Fruit fly (Drosophila melanogaster) S2 (cell line): ENCODE results near the gene CG18048.

ENCODE experiments used
- CG8478 ChIP-seq: fragments of >200 bp; optimal IDR thresholded peaks from 2 replicates; lab custom pipeline; 2018
- CTCF ChIP-seq, 2 experiments: fragments of >200 bp; optimal IDR thresholded peaks; 2 replicates each; lab custom pipeline; 2018

CG18048 gene

DNA sequence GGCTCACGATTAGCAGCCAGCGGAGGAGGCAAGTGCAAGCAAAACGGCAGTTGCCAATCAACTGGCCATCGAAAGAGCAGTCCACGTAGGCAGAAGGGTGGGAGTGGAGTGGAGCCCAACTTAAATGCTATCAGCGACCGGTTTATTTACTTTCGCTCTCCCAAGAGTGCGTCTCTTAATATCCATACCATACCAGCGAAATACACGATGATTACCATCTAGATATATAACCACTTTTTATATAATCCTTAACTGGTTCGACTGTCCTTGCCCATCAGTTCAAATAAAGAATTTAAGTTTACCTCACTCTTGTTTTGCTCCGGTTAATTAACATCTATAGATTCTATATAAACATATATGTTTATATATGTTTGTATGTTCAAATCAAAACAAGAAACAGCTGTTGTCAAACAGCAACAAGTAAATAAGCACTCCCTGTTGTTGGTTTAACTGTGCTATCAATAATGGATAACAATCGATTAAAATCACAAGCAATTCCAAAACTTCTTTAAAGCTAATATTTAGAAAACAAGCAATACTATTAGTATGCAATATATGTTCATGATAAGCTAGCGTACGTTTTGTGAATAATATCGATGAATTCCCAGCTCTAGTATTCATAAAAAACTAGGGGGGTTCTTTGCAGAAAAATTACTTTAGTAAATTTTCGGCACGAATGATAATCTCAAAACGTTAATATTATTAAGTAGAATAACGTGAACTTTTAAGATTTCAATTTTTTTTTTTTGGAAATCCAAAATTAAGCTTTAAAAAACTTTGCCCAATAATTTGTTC, 27.8 kb downstream of the CG18048 start:
- TF ChIP-seq CTCF (optimal IDR thresholded peaks at IDR 0.05; lab: Kevin White, UChicago) = no peak
- TF ChIP-seq CG8478 (lab: Kevin White, UChicago) = no peak

DNA sequence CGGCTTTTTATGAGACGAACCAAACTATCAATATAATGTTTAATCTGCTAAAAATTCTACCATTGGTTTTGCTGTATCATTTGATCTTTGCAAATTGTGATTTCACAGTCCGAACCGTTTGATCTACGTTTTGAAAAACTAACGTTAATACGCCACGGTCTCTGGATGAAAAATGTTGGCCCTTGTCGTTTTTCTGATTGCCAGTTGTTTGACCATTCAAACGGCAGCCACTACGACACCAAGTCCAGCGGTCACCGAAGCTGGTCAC, 28.3 kb downstream of the CG18048 start, which contains the start of gene CG42564:
TSS of gene CG42564 (plus strand) at position 169 of the 268 bp plus-strand sequence.
- TF ChIP-seq CG8478 (lab: Kevin White, UChicago) (no peak), CTCF (optimal IDR thresholded peaks at IDR 0.05; lab: Kevin White, UChicago) (no peak)

DNA sequence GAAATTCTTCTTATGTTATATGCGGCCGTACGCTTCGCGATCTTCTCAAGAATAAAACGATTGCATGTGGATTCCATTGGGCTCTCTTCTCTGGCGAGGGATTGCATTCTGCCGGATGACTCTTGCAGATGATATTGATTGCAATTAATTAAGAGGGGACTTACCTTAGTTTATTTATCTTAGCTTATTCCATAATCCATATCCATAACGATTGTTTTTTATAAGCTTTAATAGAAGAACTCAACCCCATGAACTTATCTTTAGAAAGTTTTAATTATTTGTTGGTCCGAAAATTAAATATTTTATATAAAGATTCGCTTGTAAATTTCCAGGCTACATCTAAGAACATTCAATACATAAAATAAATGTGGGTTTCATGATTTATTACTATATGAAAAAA, 30.0 kb downstream of the CG18048 start, which contains the start of gene CRAT:
TSS of gene CRAT (minus strand) at position 101 of the 400 bp plus-strand sequence.
- TF ChIP-seq CG8478 (lab: Kevin White, UChicago) = no peak
- TF ChIP-seq CTCF (optimal IDR thresholded peaks at IDR 0.05; lab: Kevin White, UChicago) = no peak

DNA sequence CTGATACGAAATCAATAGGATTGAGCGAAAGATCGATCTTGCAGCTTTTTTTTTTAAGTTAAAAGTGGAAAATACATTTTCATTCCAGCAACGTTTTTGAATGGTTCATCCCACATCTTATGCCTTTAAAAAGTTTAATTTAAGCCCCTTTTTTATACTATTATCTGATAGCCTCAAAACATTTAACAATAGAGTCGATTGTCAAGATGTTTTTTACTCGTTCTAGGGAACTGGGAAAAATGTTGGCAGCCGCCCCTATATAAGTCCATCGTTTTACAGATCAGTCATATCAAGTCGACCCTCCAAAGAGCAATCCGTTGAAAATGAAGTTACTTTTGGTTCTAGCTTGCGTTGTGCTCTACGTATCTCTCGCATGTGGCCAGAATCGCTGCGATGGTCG, 31.6 kb downstream of the CG18048 start, which contains the start of gene CG42537:
TSS of gene CG42537 (plus strand) at position 301 of the 400 bp plus-strand sequence.
- TF ChIP-seq CG8478 (lab: Kevin White, UChicago) (no peak), CTCF (optimal IDR thresholded peaks at IDR 0.05; lab: Kevin White, UChicago) (no peak)

DNA sequence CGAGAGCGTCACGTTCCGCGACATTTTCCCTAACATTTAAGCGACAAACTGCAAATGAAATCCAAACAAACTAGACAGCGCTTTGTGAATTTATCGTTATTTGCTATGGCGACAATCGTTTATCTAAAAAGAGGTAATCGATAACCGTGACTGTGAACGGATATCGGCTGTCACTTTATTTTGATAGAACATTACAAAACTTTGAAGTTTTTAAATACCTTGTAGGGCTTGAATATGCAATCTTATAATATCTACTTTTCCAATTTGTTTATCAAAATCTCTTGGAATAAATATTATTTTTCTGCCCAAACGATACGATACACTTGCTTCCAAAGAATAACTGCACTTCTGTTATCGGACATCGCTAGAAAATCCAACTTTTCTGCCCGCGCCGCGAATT, 34.2 kb downstream of the CG18048 start, which contains the start of the genes CG1024 and TfIIFalpha:
TSS of gene CG1024 (minus strand) at position 200 of the 400 bp plus-strand sequence.
TSS of gene TfIIFalpha (plus strand) at position 339 of the 400 bp plus-strand sequence.
- TF ChIP-seq CTCF (optimal IDR thresholded peaks at IDR 0.05; lab: Kevin White, UChicago) (no peak), CG8478 (lab: Kevin White, UChicago) (no peak)

DNA sequence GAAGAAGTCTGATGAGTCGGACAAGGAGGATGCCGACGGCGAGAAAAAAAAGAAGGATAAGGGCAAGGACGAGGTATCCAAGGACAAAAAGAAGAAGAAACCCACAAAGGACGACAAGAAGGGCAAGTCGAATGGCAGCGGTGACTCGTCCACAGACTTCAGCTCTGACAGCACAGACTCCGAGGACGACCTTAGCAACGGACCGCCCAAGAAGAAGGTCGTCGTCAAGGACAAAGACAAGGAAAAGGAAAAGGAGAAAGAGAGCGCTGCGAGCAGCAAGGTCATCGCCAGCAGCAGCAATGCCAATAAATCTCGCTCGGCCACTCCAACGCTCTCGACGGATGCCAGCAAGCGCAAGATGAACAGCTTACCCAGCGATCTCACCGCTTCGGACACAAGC, 35.9 kb downstream of the CG18048 start:
- TF ChIP-seq CTCF (optimal IDR thresholded peaks at IDR 0.05; lab: Kevin White, UChicago) = no peak
- no peak for TF ChIP-seq CG8478 (lab: Kevin White, UChicago)

DNA sequence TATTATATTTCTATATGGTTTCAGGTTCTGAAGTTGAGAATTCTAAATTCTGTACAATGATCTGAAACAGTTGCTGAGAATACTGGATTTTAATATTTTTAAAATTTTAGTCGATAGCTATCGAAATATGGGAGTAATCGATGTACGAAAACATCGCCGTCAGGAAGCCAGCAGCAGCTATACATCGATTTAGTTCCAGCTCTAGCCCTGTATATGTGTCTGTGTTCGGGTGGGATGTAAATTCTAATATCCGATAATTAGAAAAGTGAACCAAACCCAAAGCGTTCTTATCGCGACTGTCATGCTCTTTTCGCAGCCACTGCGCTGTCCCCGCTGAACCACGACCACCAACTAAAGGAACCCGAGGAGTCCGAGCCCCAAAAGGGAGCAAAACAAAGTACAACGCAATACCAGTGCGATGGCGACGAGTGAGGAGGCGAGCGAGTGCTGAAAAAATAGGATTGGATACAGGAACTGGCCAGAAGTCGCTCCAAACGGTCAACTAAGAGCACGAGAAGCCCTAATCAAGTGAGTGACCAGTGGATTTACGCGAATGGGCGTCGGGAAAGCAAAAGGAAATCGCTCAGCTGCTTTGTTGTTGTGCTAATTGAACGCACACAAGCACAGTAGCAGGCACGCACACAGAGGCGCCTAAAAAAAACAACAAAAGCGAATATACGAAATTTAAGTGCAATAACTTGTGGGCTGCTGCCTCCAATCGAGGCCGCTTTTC, 37.0 kb downstream of the CG18048 start, which contains the start of gene gzl:
TSS of gene gzl (plus strand) at position 182 of the 733 bp plus-strand sequence.
- no peak for TF ChIP-seq CG8478 (lab: Kevin White, UChicago)
- no peak for TF ChIP-seq CTCF (optimal IDR thresholded peaks at IDR 0.05; lab: Kevin White, UChicago)

DNA sequence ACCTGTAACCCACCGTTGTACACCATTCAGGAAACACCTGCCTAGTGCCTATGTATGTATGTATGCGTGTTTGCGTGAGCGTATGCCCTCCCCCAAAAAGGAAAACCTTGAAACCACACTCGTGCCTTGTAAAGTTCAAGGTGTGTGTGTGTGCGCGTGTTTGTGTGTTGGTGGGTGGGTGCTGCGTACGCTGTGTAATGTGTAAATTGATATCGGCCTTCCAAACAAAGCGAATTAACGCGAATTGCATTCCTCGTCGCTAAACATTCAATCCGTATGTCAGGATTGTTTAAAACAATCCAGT, 37.5 kb downstream of the CG18048 start:
- TF ChIP-seq CG8478 (lab: Kevin White, UChicago) (no peak), CTCF (optimal IDR thresholded peaks at IDR 0.05; lab: Kevin White, UChicago) (no peak)

DNA sequence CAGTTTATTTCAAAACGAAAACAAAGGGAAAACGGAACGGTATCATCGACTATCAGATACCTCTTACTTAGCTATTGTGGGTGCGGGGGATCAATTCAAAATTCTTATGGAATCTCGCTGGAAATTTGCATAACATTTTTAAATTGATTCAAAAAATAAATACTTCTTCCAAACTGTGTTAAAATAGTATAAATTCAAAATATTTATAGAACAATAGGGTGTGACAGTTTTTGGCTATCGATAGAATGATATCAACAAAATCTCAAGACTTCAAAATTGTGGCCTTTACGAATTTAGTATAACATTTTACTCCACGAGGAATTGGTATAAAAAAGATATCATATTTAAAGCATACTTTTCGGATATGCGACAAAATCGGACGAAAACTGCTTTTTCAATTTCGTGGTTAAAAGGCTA, 42.5 kb downstream of the CG18048 start:
- no peak for TF ChIP-seq CTCF (optimal IDR thresholded peaks at IDR 0.05; lab: Kevin White, UChicago)
- no peak for TF ChIP-seq CG8478 (lab: Kevin White, UChicago)

DNA sequence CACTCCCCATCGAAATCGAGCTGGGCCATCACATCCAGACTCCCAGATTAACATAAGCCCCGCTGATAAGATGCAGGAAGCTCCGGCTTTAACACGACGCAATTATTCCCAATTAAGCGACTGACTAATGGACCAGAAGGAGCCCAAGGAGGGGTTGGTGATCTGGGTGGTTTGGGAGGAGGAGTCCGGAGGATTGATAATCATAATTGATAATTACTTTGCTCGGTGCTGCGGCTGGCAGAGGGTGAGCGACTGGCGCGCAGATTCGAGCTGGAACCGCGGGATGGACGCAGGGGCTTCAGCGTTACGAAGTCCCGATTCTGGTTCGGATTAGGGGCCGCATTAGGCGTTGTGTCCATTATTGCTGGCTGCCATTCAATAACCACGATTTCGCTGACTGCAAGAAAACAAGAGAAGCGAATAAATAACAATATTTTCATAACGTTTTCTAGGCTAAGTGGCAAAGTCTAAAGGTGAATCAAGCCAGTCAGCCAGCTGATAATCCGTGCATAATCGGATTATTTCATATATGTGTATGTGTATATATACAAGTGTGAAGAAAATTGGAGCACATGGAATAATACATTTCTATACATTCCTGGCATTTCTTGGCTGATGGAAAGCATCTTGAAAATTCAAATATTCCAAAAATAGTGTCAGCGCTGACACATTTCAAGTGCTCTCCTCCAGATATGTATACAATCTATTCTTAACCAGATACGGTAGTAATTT, 47.8 kb downstream of the CG18048 start:
- TF ChIP-seq CTCF (optimal IDR thresholded peaks at IDR 0.05; lab: Kevin White, UChicago) = no peak
- TF ChIP-seq CG8478 (lab: Kevin White, UChicago) = no peak

DNA sequence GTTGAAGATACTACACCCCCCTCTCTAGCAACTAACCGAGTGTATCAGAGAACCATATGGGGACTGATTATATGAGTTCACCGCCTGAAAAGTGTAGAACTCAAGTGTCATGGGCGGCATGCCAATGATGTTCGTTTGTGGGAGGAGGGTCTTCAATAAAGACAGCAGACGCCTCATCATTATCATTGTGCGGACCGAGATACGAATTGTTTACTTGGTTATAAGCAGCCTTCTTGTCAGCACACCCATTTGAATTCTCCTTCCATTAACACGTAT, 48.3 kb downstream of the CG18048 start:
- no peak for TF ChIP-seq CG8478 (lab: Kevin White, UChicago)
- TF ChIP-seq CTCF (optimal IDR thresholded peaks at IDR 0.05; lab: Kevin White, UChicago) = no peak

DNA sequence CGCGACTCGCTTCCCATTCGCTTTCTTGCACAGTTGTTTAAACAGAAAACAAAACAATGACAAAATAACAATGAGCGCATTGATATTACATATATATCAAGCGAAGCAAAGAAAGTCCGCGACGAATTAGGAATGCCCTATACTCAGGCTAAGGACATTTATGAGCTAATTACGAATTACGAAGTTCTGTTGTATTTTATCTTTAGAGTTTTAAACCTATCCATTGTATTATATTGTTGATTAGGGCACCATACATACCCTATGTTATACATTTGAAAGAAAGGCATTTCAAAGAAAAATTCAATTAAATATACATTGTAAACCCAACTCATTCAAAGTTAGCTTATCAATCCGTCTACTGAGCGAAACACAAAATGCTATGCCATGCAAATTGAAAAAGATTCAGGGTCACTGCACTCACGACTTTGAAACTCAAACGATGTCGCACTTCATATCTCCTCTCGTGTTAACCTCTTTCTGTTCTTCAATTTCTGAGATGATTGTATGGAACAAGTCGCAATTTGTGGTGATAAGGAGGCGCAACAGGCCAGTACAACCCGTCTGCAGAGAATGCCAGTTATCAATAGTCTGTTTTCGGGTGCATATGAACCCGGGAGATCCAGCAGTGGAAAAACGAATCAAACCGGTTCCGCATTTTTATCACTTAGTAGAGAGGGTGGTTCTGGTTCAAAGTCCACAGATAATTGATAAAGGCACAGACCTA, 49.8 kb downstream of the CG18048 start:
- TF ChIP-seq CG8478 (lab: Kevin White, UChicago) (no peak), CTCF (optimal IDR thresholded peaks at IDR 0.05; lab: Kevin White, UChicago) (no peak)

DNA sequence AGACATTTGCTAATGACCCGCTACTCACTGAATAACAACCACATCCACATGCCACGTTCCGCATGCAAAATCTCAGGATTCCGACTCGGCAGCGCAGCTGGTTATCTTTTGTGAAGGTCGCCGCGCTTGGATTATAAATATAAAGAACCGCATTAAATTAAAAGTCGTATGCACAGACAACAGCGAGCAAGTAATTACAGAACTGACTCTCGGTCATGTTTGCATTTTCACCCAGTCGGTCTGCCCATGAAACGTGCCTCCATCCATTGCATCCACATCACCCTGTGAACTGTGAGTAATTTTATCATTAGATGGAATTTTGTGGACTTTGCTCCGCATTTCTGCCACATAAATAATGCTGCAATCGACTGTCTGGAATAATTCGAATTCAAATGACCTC, 50.7 kb downstream of the CG18048 start:
- TF ChIP-seq CTCF (optimal IDR thresholded peaks at IDR 0.05; lab: Kevin White, UChicago) = no peak
- TF ChIP-seq CG8478 (lab: Kevin White, UChicago) = no peak
